Worm (Caenorhabditis elegans) whole organism, L1 larva: ENCODE data around the gene F57B1.6.

Source experiments
- ceh-82 ChIP-seq, 3 experiments: fragments of 150-350 bp in 1 of 3; sonication (generic microtip) in 2 of 3; optimal IDR thresholded peaks; 2 replicates each; lab custom pipeline; 2014 to 2017; ENCODE audit warnings: missing biosample characterization in 3 of 3, missing genetic modification characterization in 3 of 3
- ceh-88 ChIP-seq: fragments of 200-800 bp; sonication (Bioruptor generic); IDR thresholded peaks from 2 replicates; pipeline ENCODE4 v1.3.6; 2022; ENCODE audit warnings: missing genetic modification characterization, missing compliant biosample characterization
- fos-1 ChIP-seq: fragments of 150-350 bp; optimal IDR thresholded peaks from 2 replicates; lab custom pipeline; 2014; ENCODE audit warnings: missing biosample characterization, missing genetic modification characterization
- lin-15B ChIP-seq: fragments of 150-350 bp; sonication (generic microtip); optimal IDR thresholded peaks from 3 replicates; lab custom pipeline; 2014; ENCODE audit warnings: missing biosample characterization, missing genetic modification characterization

ce11 chrV:13209567-13209966 lies at the start of gene F57B1.6:
- TF ChIP-seq ceh-82 (tag; optimal IDR thresholded peaks at IDR 0.05; lab: Kevin White, UChicago) (no peak), ceh-88 (no peak), fos-1 (tag; lab: Kevin White, UChicago) (no peak), lin-15B (tag; lab: Kevin White, UChicago) (no peak)
